Worm (Caenorhabditis elegans) whole organism, L4/young adult: ENCODE data around the gene srw-54.

Experiments
- W03F9.2 ChIP-seq: fragments of 150-350 bp; optimal IDR thresholded peaks from 2 replicates; lab custom pipeline; 2014; ENCODE audit warnings: missing biosample characterization, missing genetic modification characterization
- dao-5 ChIP-seq: sonication (generic microtip); optimal IDR thresholded peaks from 2 replicates; lab custom pipeline; 2016; ENCODE audit warnings: missing genotype, missing genetic modification characterization, moderate library complexity, missing compliant biosample characterization
- him-1 ChIP-seq: sonication (generic microtip); optimal IDR thresholded peaks from 2 replicates; lab custom pipeline; 2016; ENCODE audit warnings: missing genotype, missing genetic modification reagents, missing genetic modification characterization, missing compliant biosample characterization

- no peak for TF ChIP-seq him-1 (tag; lab: Kevin White, UChicago)
- TF ChIP-seq dao-5 (tag; lab: Kevin White, UChicago) = no peak
- TF ChIP-seq W03F9.2 (tag; lab: Kevin White, UChicago) = no peak
Measured at ce11 chrV:16598437-16598836, 12.7 kb upstream of the srw-54 start.
